Fruit fly (Drosophila melanogaster) Kc167 (cell line): Measurements from ENCODE around the gene Osi7.

Source experiments
- Myc ChIP-seq: fragments of >200 bp; optimal IDR thresholded peaks from 2 replicates; lab custom pipeline; 2017; ENCODE audit warnings: missing external identifiers
- h ChIP-seq: fragments of >200 bp; optimal IDR thresholded peaks from 3 replicates; lab custom pipeline; 2018; ENCODE audit warnings: missing external identifiers
- insv ChIP-seq: fragments of >200 bp; optimal IDR thresholded peaks from 3 replicates; lab custom pipeline; 2018; ENCODE audit warnings: missing external identifiers
- psq ChIP-seq: fragments of >200 bp; optimal IDR thresholded peaks from 2 replicates; lab custom pipeline; 2017; ENCODE audit warnings: missing external identifiers
- ttk ChIP-seq: sonication (Bioruptor generic); optimal IDR thresholded peaks from 2 replicates; lab custom pipeline; 2017; ENCODE audit warnings: missing external identifiers

dm6 chr3R:6211041-6211377 lies 37.8 kb upstream of the Osi7 start:
- TF ChIP-seq psq (lab: Kevin White, UChicago) (no peak), insv (lab: Kevin White, UChicago) (no peak), ttk (lab: Kevin White, UChicago) (no peak), h (lab: Kevin White, UChicago) (no peak), Myc (lab: Kevin White, UChicago) (no peak)
